Fruit fly (Drosophila melanogaster) whole organism, embryonic: ENCODE results near the gene Gclc.
A peak's percentile ranks its signal among the peaks of the same experiment; 100 is the strongest.

Experiments
- ATbp ChIP-seq: fragments of 200-800 bp; sonication (Bioruptor generic); optimal IDR thresholded peaks from 2 replicates; lab custom pipeline; 2017; ENCODE audit warnings: missing biosample characterization, mild to moderate bottlenecking, missing genetic modification characterization, missing genetic modification reagents
- Aef1 ChIP-seq: fragments of 200-800 bp; sonication (Bioruptor generic); IDR thresholded peaks from 3 replicates; pipeline ENCODE4 v1.3.6; 2022; ENCODE audit warnings: missing biosample characterization, missing genetic modification characterization
- Asciz ChIP-seq: fragments of 200-800 bp; sonication (Bioruptor generic); optimal IDR thresholded peaks from 2 replicates; lab custom pipeline; 2017; ENCODE audit warnings: missing biosample characterization, mild to moderate bottlenecking, missing genetic modification characterization, missing genetic modification reagents
- Atf6 ChIP-seq: fragments of 200-800 bp; sonication (Bioruptor generic); IDR thresholded peaks from 2 replicates; pipeline ENCODE4 v1.3.6; 2022; ENCODE audit warnings: missing biosample characterization, missing genetic modification characterization
- Awh ChIP-seq: fragments of 200-800 bp; sonication (Bioruptor generic); IDR thresholded peaks from 2 replicates; pipeline ENCODE4, ENCODE4 v1.3.6; 2022; ENCODE audit warnings: missing biosample characterization, missing genetic modification characterization
- CG10321 ChIP-seq: fragments of 200-800 bp; sonication (Bioruptor generic); IDR thresholded peaks from 2 replicates; pipeline ENCODE4 v1.3.6; 2022; ENCODE audit warnings: missing biosample characterization, missing genetic modification characterization
- CG10431 ChIP-seq: fragments of 200-800 bp; sonication (Bioruptor generic); optimal IDR thresholded peaks from 3 replicates; lab custom pipeline; 2018; ENCODE audit warnings: missing biosample characterization, mild to moderate bottlenecking, missing genetic modification characterization
- CG15011 ChIP-seq: fragments of 200-800 bp; sonication (Bioruptor generic); optimal IDR thresholded peaks from 3 replicates; lab custom pipeline; 2018; ENCODE audit warnings: missing biosample characterization, mild to moderate bottlenecking, missing genetic modification characterization
- CG15269 ChIP-seq: fragments of 200-800 bp; sonication (Bioruptor generic); optimal IDR thresholded peaks from 2 replicates; lab custom pipeline; 2018; ENCODE audit warnings: missing biosample characterization, mild to moderate bottlenecking, missing genetic modification characterization, moderate library complexity
- CG17829 ChIP-seq: fragments of 200-800 bp; optimal IDR thresholded peaks from 2 replicates; lab custom pipeline; 2019; ENCODE audit warnings: missing biosample characterization, mild to moderate bottlenecking, missing genetic modification characterization, moderate library complexity
- CG17912 ChIP-seq: fragments of 200-800 bp; sonication (Bioruptor generic); optimal IDR thresholded peaks from 2 replicates; lab custom pipeline; 2018; ENCODE audit warnings: missing biosample characterization, mild to moderate bottlenecking, missing genetic modification characterization
- CG34422 ChIP-seq: fragments of 200-800 bp; sonication (Bioruptor generic); IDR thresholded peaks from 3 replicates; pipeline ENCODE4 v1.3.6; 2022; ENCODE audit warnings: missing biosample characterization, missing genetic modification characterization
- CG4328 ChIP-seq: fragments of 200-800 bp; sonication (Bioruptor generic); optimal IDR thresholded peaks from 3 replicates; lab custom pipeline; 2017; ENCODE audit warnings: missing biosample characterization, missing genetic modification reagents, missing genetic modification characterization
- CG6791 ChIP-seq: fragments of 200-800 bp; sonication (Bioruptor generic); IDR thresholded peaks from 3 replicates; pipeline ENCODE4 v1.3.6; 2022; ENCODE audit warnings: missing biosample characterization, missing genetic modification characterization; ENCODE audit not compliant: partially characterized antibody
- CG7745 ChIP-seq: fragments of 200-800 bp; sonication (Bioruptor generic); optimal IDR thresholded peaks from 2 replicates; lab custom pipeline; 2018; ENCODE audit warnings: missing biosample characterization, mild to moderate bottlenecking, missing genetic modification characterization, moderate library complexity
- CG8924 ChIP-seq: fragments of 200-800 bp; optimal IDR thresholded peaks from 3 replicates; lab custom pipeline; 2019; ENCODE audit warnings: missing biosample characterization, mild to moderate bottlenecking, missing genetic modification characterization, moderate library complexity
- CG8944 ChIP-seq: fragments of 200-800 bp; sonication (Bioruptor generic); optimal IDR thresholded peaks from 3 replicates; lab custom pipeline; 2016; ENCODE audit warnings: missing biosample characterization, missing genetic modification characterization
- CG9609 ChIP-seq: fragments of 200-800 bp; sonication (Bioruptor generic); optimal IDR thresholded peaks from 3 replicates; lab custom pipeline; 2016; ENCODE audit warnings: missing biosample characterization, missing genetic modification characterization
- D ChIP-seq, 2 experiments: fragments of 200-800 bp in 1 of 2; fragments of >200 bp in 1 of 2; sonication (Bioruptor generic) in 1 of 2; optimal IDR thresholded peaks; 2 replicates in 1 of 2; 3 replicates in 1 of 2; lab custom pipeline; 2017; ENCODE audit warnings: mild to moderate bottlenecking in 1 of 2, missing biosample characterization in 1 of 2, missing genetic modification characterization in 1 of 2, missing genetic modification reagents in 1 of 2
- E2f2 ChIP-seq: fragments of 200-800 bp; sonication (Bioruptor generic); IDR thresholded peaks from 2 replicates; pipeline ENCODE4 v1.3.6; 2022; ENCODE audit warnings: missing biosample characterization, missing genetic modification characterization
- GATAe ChIP-seq: fragments of 200-800 bp; sonication (Bioruptor generic); conservative IDR thresholded peaks from 2 replicates; pipeline ENCODE4 v1.3.6; 2022; ENCODE audit warnings: missing biosample characterization, missing genetic modification characterization
- Rx ChIP-seq: fragments of 200-800 bp; sonication (Bioruptor generic); IDR thresholded peaks from 2 replicates; pipeline ENCODE4 v1.3.6; 2022; ENCODE audit warnings: missing biosample characterization, missing genetic modification characterization
- Ssrp ChIP-seq: fragments of 200-800 bp; sonication (Bioruptor generic); optimal IDR thresholded peaks from 2 replicates; lab custom pipeline; 2018; ENCODE audit warnings: missing biosample characterization, mild to moderate bottlenecking, missing genetic modification characterization, moderate library complexity
- Tbp ChIP-seq: fragments of >200 bp; optimal IDR thresholded peaks from 2 replicates; lab custom pipeline; 2018; ENCODE audit warnings: missing biosample characterization, missing genetic modification characterization
- YL-1 ChIP-seq: fragments of 200-800 bp; sonication (Bioruptor generic); optimal IDR thresholded peaks from 3 replicates; lab custom pipeline; 2017; ENCODE audit warnings: missing biosample characterization, mild to moderate bottlenecking, missing genetic modification characterization
- amos ChIP-seq: fragments of 200-800 bp; sonication (Bioruptor generic); IDR thresholded peaks from 2 replicates; pipeline ENCODE4 v1.3.6; 2022; ENCODE audit warnings: missing biosample characterization, missing genetic modification characterization; ENCODE audit not compliant: partially characterized antibody
- aop ChIP-seq: fragments of 200-800 bp; sonication (Bioruptor generic); IDR thresholded peaks from 2 replicates; pipeline ENCODE4 v1.3.6; 2022; ENCODE audit warnings: missing biosample characterization, missing genetic modification characterization
- ara ChIP-seq: fragments of 200-800 bp; sonication (Bioruptor generic); IDR thresholded peaks from 2 replicates; pipeline ENCODE4 v1.3.6; 2022; ENCODE audit warnings: missing biosample characterization, missing genetic modification characterization
- crc ChIP-seq: fragments of 200-800 bp; sonication (Bioruptor generic); optimal IDR thresholded peaks from 2 replicates; lab custom pipeline; 2016; ENCODE audit warnings: missing biosample characterization, missing genetic modification characterization
- dan ChIP-seq: fragments of 200-800 bp; sonication (Bioruptor generic); IDR thresholded peaks from 2 replicates; pipeline ENCODE4 v1.3.6; 2022; ENCODE audit warnings: missing biosample characterization, missing genetic modification characterization
- dpn ChIP-seq, 2 experiments: fragments of 200-800 bp; sonication (Bioruptor generic); optimal IDR thresholded peaks; 3 replicates each; lab custom pipeline; 2016; ENCODE audit warnings: missing biosample characterization in 2 of 2, missing genetic modification characterization in 2 of 2
- eve ChIP-seq, 2 experiments: fragments of >200 bp; optimal IDR thresholded peaks; 2 replicates each; lab custom pipeline; 2017; ENCODE audit warnings: missing biosample characterization in 2 of 2, missing genetic modification characterization in 2 of 2
- gfzf ChIP-seq: fragments of 200-800 bp; sonication (Bioruptor generic); optimal IDR thresholded peaks from 2 replicates; lab custom pipeline; 2016; ENCODE audit warnings: missing biosample characterization, mild to moderate bottlenecking, missing genetic modification characterization, moderate library complexity
- gsb ChIP-seq: fragments of 200-800 bp; sonication (Bioruptor generic); IDR thresholded peaks from 2 replicates; pipeline ENCODE4 v1.3.6; 2022; ENCODE audit warnings: missing biosample characterization, missing genetic modification characterization
- gt ChIP-seq: fragments of 200-800 bp; sonication (Bioruptor generic); IDR thresholded peaks from 2 replicates; pipeline ENCODE4 v1.3.6; 2022; ENCODE audit warnings: missing biosample characterization, missing genetic modification characterization
- jing ChIP-seq: fragments of 200-800 bp; sonication (Bioruptor generic); optimal IDR thresholded peaks from 2 replicates; lab custom pipeline; 2018; ENCODE audit warnings: missing biosample characterization, mild to moderate bottlenecking, missing genetic modification characterization
- lmd ChIP-seq: fragments of 200-800 bp; sonication (Bioruptor generic); IDR thresholded peaks from 2 replicates; pipeline ENCODE4 v1.3.6; 2022; ENCODE audit warnings: missing biosample characterization, missing genetic modification characterization
- lola ChIP-seq, 3 experiments: fragments of >200 bp in 2 of 3; fragments of 200-800 bp in 1 of 3; sonication (Bioruptor generic) in 1 of 3; optimal IDR thresholded peaks; 2 replicates each; lab custom pipeline; 2017 to 2019; ENCODE audit warnings: missing biosample characterization in 3 of 3, missing genetic modification characterization in 3 of 3, mild to moderate bottlenecking in 1 of 3, moderate library complexity in 1 of 3
- lov ChIP-seq, 2 experiments: fragments of 200-800 bp in 1 of 2; fragments of >200 bp in 1 of 2; sonication (Bioruptor generic) in 1 of 2; IDR thresholded peaks in 1 of 2; optimal IDR thresholded peaks in 1 of 2; 2 replicates in 1 of 2; 3 replicates in 1 of 2; pipeline versions ENCODE4 v1.3.6 to Lab custom; 2017 to 2022; ENCODE audit warnings: missing biosample characterization in 1 of 2, missing genetic modification characterization in 1 of 2
- maf-S ChIP-seq: fragments of 200-800 bp; sonication (Bioruptor generic); optimal IDR thresholded peaks from 2 replicates; lab custom pipeline; 2016; ENCODE audit warnings: missing biosample characterization, missing genetic modification characterization
- onecut ChIP-seq: fragments of 200-800 bp; sonication (Bioruptor generic); IDR thresholded peaks from 2 replicates; pipeline ENCODE4 v1.3.6; 2022; ENCODE audit warnings: missing biosample characterization, missing genetic modification characterization
- pb ChIP-seq: fragments of 200-800 bp; sonication (Bioruptor generic); optimal IDR thresholded peaks from 3 replicates; lab custom pipeline; 2016; ENCODE audit warnings: missing biosample characterization, missing genetic modification characterization
- prd ChIP-seq, 3 experiments: fragments of >200 bp in 2 of 3; fragments of 200-800 bp in 1 of 3; sonication (Bioruptor generic) in 1 of 3; optimal IDR thresholded peaks in 2 of 3; IDR thresholded peaks in 1 of 3; 2 replicates in 2 of 3; 3 replicates in 1 of 3; pipeline versions ENCODE4 v1.3.6 to Lab custom; 2017 to 2022; ENCODE audit warnings: missing biosample characterization in 1 of 3, missing genetic modification characterization in 1 of 3
- tna ChIP-seq: fragments of 200-800 bp; sonication (Bioruptor generic); IDR thresholded peaks from 2 replicates; pipeline ENCODE4 v1.3.6; 2022; ENCODE audit warnings: missing biosample characterization, missing genetic modification characterization; ENCODE audit not compliant: partially characterized antibody
- tx ChIP-seq: fragments of 200-800 bp; sonication (Bioruptor generic); optimal IDR thresholded peaks from 2 replicates; lab custom pipeline; 2016; ENCODE audit warnings: missing biosample characterization, missing genetic modification characterization
- wdn ChIP-seq: fragments of 200-800 bp; sonication (Bioruptor generic); IDR thresholded peaks from 2 replicates; pipeline ENCODE4 v1.3.6; 2022; ENCODE audit warnings: missing biosample characterization, missing genetic modification characterization
- wek ChIP-seq: fragments of 200-800 bp; sonication (Bioruptor generic); optimal IDR thresholded peaks from 3 replicates; lab custom pipeline; 2018; ENCODE audit warnings: missing biosample characterization, mild to moderate bottlenecking, missing genetic modification characterization, moderate library complexity
- z ChIP-seq: fragments of 200-800 bp; sonication (Bioruptor generic); IDR thresholded peaks from 3 replicates; pipeline ENCODE4 v1.3.6; 2022; ENCODE audit warnings: missing biosample characterization, missing genetic modification characterization

Gene Gclc

DNA sequence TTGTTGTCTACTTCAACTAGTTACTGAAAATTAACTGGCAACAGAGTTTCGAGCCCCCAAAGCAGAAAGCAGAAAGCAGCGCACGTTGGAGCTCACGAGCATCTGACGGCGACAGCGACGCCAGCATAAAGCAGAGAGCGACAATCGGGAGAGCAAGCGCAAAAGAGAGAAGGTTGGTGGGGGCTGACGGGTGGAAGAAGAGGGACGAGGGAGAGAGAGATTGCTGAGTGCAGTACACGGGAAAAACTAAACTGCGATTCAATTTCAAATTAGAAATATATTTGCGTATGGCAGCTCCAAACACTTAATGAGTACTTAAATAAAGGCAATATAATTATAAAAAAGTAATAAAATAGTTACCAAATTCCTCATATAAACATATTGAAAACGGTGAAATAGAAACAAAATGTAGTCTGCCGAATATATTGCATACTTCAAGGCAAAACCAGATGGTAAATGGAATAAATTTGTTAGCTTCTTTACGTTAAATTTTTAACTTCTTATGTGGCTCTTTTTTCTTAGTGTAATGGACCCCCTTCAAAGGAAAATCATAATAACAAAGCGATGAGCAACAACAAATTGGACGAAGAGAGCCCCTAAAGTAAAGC lies 23.8 kb downstream of the Gclc start (continued):
- TF ChIP-seq gt (GFP tag; lab: Robert Waterston, UW) (peak; percentile 66), eve (GFP tag; optimal IDR thresholded peaks at IDR 0.05; lab: Kevin White, UChicago) (peak in 1 of 2 experiments; percentile 98), CG17829 (tag; lab: Kevin White, UChicago) (peak; percentile 96), Tbp (GFP tag; lab: Kevin White, UChicago) (no peak), dpn (GFP tag; optimal IDR thresholded peaks at IDR 0.05; lab: Kevin White, UChicago) (peak; percentile 88 to 93), ATbp (peak; percentile 95), ara (GFP tag; lab: Robert Waterston, UW) (peak; percentile 85), Awh (GFP tag; lab: Robert Waterston, UW) (peak; percentile 85), tx (GFP tag; lab: Kevin White, UChicago) (peak; percentile 57), CG10321 (GFP tag; lab: Robert Waterston, UW) (peak; percentile 63; the same call in 1 of the 2 replicates), Atf6 (GFP tag; lab: Robert Waterston, UW) (peak; percentile 95), Aef1 (GFP tag; lab: Robert Waterston, UW) (peak; percentile 91), lola (GFP tag; optimal IDR thresholded peaks at IDR 0.05; lab: Kevin White, UChicago) (peak in 1 of 3 experiments; percentile 90), CG4328 (peak; percentile 97), Ssrp (peak; percentile 93), Rx (GFP tag; lab: Robert Waterston, UW) (peak; percentile 84), tna (GFP tag; lab: Robert Waterston, UW) (no peak), crc (GFP tag; lab: Kevin White, UChicago) (peak; percentile 56), CG34422 (GFP tag; lab: Robert Waterston, UW) (peak; percentile 92), CG9609 (GFP tag; lab: Kevin White, UChicago) (peak; percentile 78), maf-S (GFP tag; lab: Kevin White, UChicago) (peak; percentile 77), gfzf (GFP tag; lab: Kevin White, UChicago) (no peak), aop (GFP tag; lab: Robert Waterston, UW) (0 out of 2 replicates have a peak, but pooled peaks have one; percentile 8), CG7745 (no peak), pb (GFP tag; lab: Kevin White, UChicago) (peak; percentile 61), prd (optimal IDR thresholded peaks at IDR 0.05; lab: Kevin White, UChicago) (no peak), prd (GFP tag; IDR thresholded peaks at IDR 0.05; lab: Robert Waterston, UW) (peak; percentile 94), wek (GFP tag; lab: Kevin White, UChicago) (peak; percentile 75), YL-1 (GFP tag; lab: Kevin White, UChicago) (peak; percentile 67), z (GFP tag; lab: Robert Waterston, UW) (peak; percentile 48; the same call in 1 of the 3 replicates), CG10431 (GFP tag; lab: Kevin White, UChicago) (peak; percentile 91), dan (no peak; the same call in 1 of the 2 replicates), E2f2 (GFP tag; lab: Robert Waterston, UW) (peak; percentile 79), lmd (GFP tag; lab: Robert Waterston, UW) (peak; percentile 95), Asciz (GFP tag; lab: Kevin White, UChicago) (peak; percentile 94), onecut (peak; percentile 87), CG15269 (peak; percentile 97), D (optimal IDR thresholded peaks at IDR 0.05; lab: Kevin White, UChicago) (no peak), D (GFP tag; optimal IDR thresholded peaks at IDR 0.05; lab: Kevin White, UChicago) (peak; percentile 96), amos (GFP tag; lab: Robert Waterston, UW) (no peak), CG15011 (peak; percentile 91), lov (optimal IDR thresholded peaks at IDR 0.05; lab: Kevin White, UChicago) (no peak), lov (GFP tag; IDR thresholded peaks at IDR 0.05; lab: Robert Waterston, UW) (peak; percentile 75; the same call in 2 of the 3 replicates), CG8944 (GFP tag; lab: Kevin White, UChicago) (peak; percentile 76), wdn (GFP tag; lab: Robert Waterston, UW) (peak; percentile 83), gsb (GFP tag; lab: Robert Waterston, UW) (peak; percentile 86), CG17912 (GFP tag; lab: Kevin White, UChicago) (peak; percentile 81), CG6791 (GFP tag; lab: Robert Waterston, UW) (no peak), GATAe (peak; percentile 69; the same call in 1 of the 2 replicates), CG8924 (tag; lab: Kevin White, UChicago) (peak; percentile 97), jing (GFP tag; lab: Kevin White, UChicago) (peak; percentile 88)
